Worm (Caenorhabditis elegans) whole organism, late embryonic: Measurements from ENCODE around the gene str-227.

Experiments
- C08G9.2 ChIP-seq: sonication (generic microtip); optimal IDR thresholded peaks from 2 replicates; lab custom pipeline; 2016; ENCODE audit warnings: mild to moderate bottlenecking, missing genetic modification characterization, moderate library complexity, missing compliant biosample characterization
- C38D4.7 ChIP-seq: fragments of 200-800 bp; sonication (Bioruptor generic); optimal IDR thresholded peaks from 2 replicates; lab custom pipeline; 2018; ENCODE audit warnings: mild to moderate bottlenecking, missing genetic modification characterization, moderate library complexity, missing compliant biosample characterization
- K02D7.2 ChIP-seq: sonication (generic microtip); optimal IDR thresholded peaks from 2 replicates; lab custom pipeline; 2017; ENCODE audit warnings: mild to moderate bottlenecking, missing genetic modification characterization, missing compliant biosample characterization
- T23F11.4 ChIP-seq: fragments of 200-800 bp; sonication (Bioruptor generic); optimal IDR thresholded peaks from 2 replicates; lab custom pipeline; 2018; ENCODE audit warnings: mild to moderate bottlenecking, missing genetic modification characterization, missing compliant biosample characterization
- Y22D7AL.16 ChIP-seq: sonication (generic microtip); optimal IDR thresholded peaks from 2 replicates; lab custom pipeline; 2016; ENCODE audit warnings: missing genetic modification characterization, missing compliant biosample characterization
- ama-1 ChIP-seq: fragments of 150-350 bp; optimal IDR thresholded peaks from 2 replicates; lab custom pipeline; 2014
- ceh-18 ChIP-seq: sonication (generic microtip); optimal IDR thresholded peaks from 2 replicates; lab custom pipeline; 2016; ENCODE audit warnings: missing genetic modification characterization, missing compliant biosample characterization
- ceh-24 ChIP-seq: sonication (generic microtip); optimal IDR thresholded peaks from 2 replicates; lab custom pipeline; 2016; ENCODE audit warnings: mild to moderate bottlenecking, missing genetic modification characterization, missing compliant biosample characterization
- ceh-30 ChIP-seq: fragments of 150-350 bp; optimal IDR thresholded peaks from 2 replicates; lab custom pipeline; 2014; ENCODE audit warnings: missing biosample characterization, missing genetic modification characterization
- ceh-34 ChIP-seq: sonication (generic microtip); optimal IDR thresholded peaks from 2 replicates; lab custom pipeline; 2016; ENCODE audit warnings: mild to moderate bottlenecking, missing genetic modification characterization, missing compliant biosample characterization
- ceh-48 ChIP-seq: sonication (generic microtip); optimal IDR thresholded peaks from 2 replicates; lab custom pipeline; 2016; ENCODE audit warnings: missing genetic modification characterization, inconsistent platforms, missing compliant biosample characterization
- ceh-9 ChIP-seq: sonication (generic microtip); optimal IDR thresholded peaks from 2 replicates; lab custom pipeline; 2016; ENCODE audit warnings: mild to moderate bottlenecking, missing genetic modification characterization, inconsistent platforms, missing compliant biosample characterization
- che-1 ChIP-seq: sonication (generic microtip); optimal IDR thresholded peaks from 2 replicates; lab custom pipeline; 2016; ENCODE audit warnings: mild to moderate bottlenecking, missing genetic modification characterization, missing compliant biosample characterization
- dmd-4 ChIP-seq: sonication (generic microtip); optimal IDR thresholded peaks from 2 replicates; lab custom pipeline; 2016; ENCODE audit warnings: borderline replicate concordance, missing genetic modification characterization, missing compliant biosample characterization
- dve-1 ChIP-seq: sonication (generic microtip); optimal IDR thresholded peaks from 2 replicates; lab custom pipeline; 2017; ENCODE audit warnings: antibody characterized with exemption, mild to moderate bottlenecking, missing genetic modification characterization, missing compliant biosample characterization
- elt-2 ChIP-seq: sonication (generic microtip); optimal IDR thresholded peaks from 2 replicates; lab custom pipeline; 2016; ENCODE audit warnings: missing genetic modification reagents, missing genetic modification characterization, missing compliant biosample characterization
- eyg-1 ChIP-seq: sonication (generic microtip); optimal IDR thresholded peaks from 2 replicates; lab custom pipeline; 2016; ENCODE audit warnings: missing genotype, missing genetic modification characterization, missing compliant biosample characterization
- fkh-10 ChIP-seq: fragments of 150-350 bp; optimal IDR thresholded peaks from 2 replicates; lab custom pipeline; 2014; ENCODE audit warnings: missing biosample characterization, missing genetic modification reagents, missing genetic modification characterization
- gmeb-2 ChIP-seq: sonication (generic microtip); optimal IDR thresholded peaks from 2 replicates; lab custom pipeline; 2016; ENCODE audit warnings: missing genetic modification characterization, inconsistent platforms, missing compliant biosample characterization
- hlh-15 ChIP-seq: sonication (generic microtip); optimal IDR thresholded peaks from 2 replicates; lab custom pipeline; 2016; ENCODE audit warnings: missing genetic modification characterization, missing compliant biosample characterization
- hlh-8 ChIP-seq: sonication (generic microtip); optimal IDR thresholded peaks from 2 replicates; lab custom pipeline; 2016; ENCODE audit warnings: missing genotype, missing genetic modification characterization, missing compliant biosample characterization
- lin-11 ChIP-seq: fragments of 200-800 bp; sonication (Bioruptor generic); optimal IDR thresholded peaks from 2 replicates; lab custom pipeline; 2018; ENCODE audit warnings: mild to moderate bottlenecking, missing genetic modification characterization, missing compliant biosample characterization
- nfya-1 ChIP-seq: sonication (generic microtip); optimal IDR thresholded peaks from 2 replicates; lab custom pipeline; 2017; ENCODE audit warnings: missing genetic modification characterization, mild to moderate bottlenecking, missing compliant biosample characterization, antibody characterized with exemption, moderate library complexity
- npax-4 ChIP-seq: sonication (generic microtip); optimal IDR thresholded peaks from 2 replicates; lab custom pipeline; 2016; ENCODE audit warnings: missing genetic modification characterization, missing compliant biosample characterization
- odd-2 ChIP-seq: sonication (generic microtip); optimal IDR thresholded peaks from 2 replicates; lab custom pipeline; 2017; ENCODE audit warnings: antibody characterized with exemption, mild to moderate bottlenecking, missing genetic modification characterization, missing compliant biosample characterization
- pag-3 ChIP-seq: sonication (generic microtip); optimal IDR thresholded peaks from 2 replicates; lab custom pipeline; 2016; ENCODE audit warnings: missing compliant biosample characterization, missing genetic modification characterization, borderline replicate concordance
- pqm-1 ChIP-seq: sonication (generic microtip); optimal IDR thresholded peaks from 2 replicates; lab custom pipeline; 2016; ENCODE audit warnings: missing genetic modification characterization, missing compliant biosample characterization
- pros-1 ChIP-seq: fragments of 150-350 bp; optimal IDR thresholded peaks from 2 replicates; lab custom pipeline; 2014; ENCODE audit warnings: missing biosample characterization, missing genetic modification reagents, missing genetic modification characterization
- ref-2 ChIP-seq: sonication (generic microtip); optimal IDR thresholded peaks from 2 replicates; lab custom pipeline; 2016; ENCODE audit warnings: missing genetic modification characterization, missing compliant biosample characterization
- rnt-1 ChIP-seq: sonication (generic microtip); optimal IDR thresholded peaks from 2 replicates; lab custom pipeline; 2016; ENCODE audit warnings: missing genetic modification characterization, missing compliant biosample characterization
- sox-4 ChIP-seq: sonication (generic microtip); optimal IDR thresholded peaks from 2 replicates; lab custom pipeline; 2017; ENCODE audit warnings: mild to moderate bottlenecking, missing genetic modification characterization, inconsistent platforms, missing compliant biosample characterization
- tbx-2 ChIP-seq: sonication (generic microtip); optimal IDR thresholded peaks from 2 replicates; lab custom pipeline; 2016; ENCODE audit warnings: missing genetic modification characterization, missing compliant biosample characterization
- ttx-3 ChIP-seq: sonication (generic microtip); optimal IDR thresholded peaks from 2 replicates; lab custom pipeline; 2016; ENCODE audit warnings: missing genetic modification reagents, missing genetic modification characterization, missing compliant biosample characterization
- unc-42 ChIP-seq: sonication (generic microtip); optimal IDR thresholded peaks from 2 replicates; lab custom pipeline; 2016; ENCODE audit warnings: missing genotype, missing genetic modification characterization, missing compliant biosample characterization
- unc-55 ChIP-seq: sonication (generic microtip); optimal IDR thresholded peaks from 2 replicates; lab custom pipeline; 2017; ENCODE audit warnings: missing biosample characterization, missing genetic modification reagents, missing genetic modification characterization

str-227 gene

DNA sequence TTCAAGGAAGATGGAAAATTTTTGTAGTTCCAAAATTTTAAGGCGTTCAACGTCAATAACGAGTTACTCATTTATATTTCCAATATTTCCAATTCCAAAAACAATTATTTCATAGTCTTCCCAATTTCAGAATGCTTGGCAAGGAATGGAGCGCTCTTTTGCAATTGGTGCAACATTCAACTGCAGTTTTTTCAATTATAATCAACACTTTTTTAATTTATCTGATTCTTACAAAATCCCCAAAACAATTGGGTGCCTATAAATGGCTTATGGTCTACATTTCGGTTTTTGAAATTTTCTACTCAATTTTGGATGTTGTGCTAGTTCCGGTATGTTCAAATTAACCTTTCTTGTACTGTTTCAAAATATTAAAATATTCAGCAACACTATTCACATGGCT lies 10.3 kb upstream of the str-227 start, which contains the start of gene str-225:
Gene str-225 (plus strand): TSS at position 132 of the 400 bp plus-strand sequence.
- no peak for TF ChIP-seq C08G9.2 (tag; lab: Kevin White, UChicago)
- TF ChIP-seq ama-1 (lab: Kevin White, UChicago), result no peak
- no peak for TF ChIP-seq ceh-9 (tag; lab: Kevin White, UChicago)
- TF ChIP-seq pqm-1 (tag; lab: Kevin White, UChicago), result no peak
- no peak for TF ChIP-seq ttx-3 (tag; lab: Kevin White, UChicago)
- TF ChIP-seq K02D7.2 (tag; lab: Kevin White, UChicago), result no peak
- no peak for TF ChIP-seq che-1
- no peak for TF ChIP-seq eyg-1
- no peak for TF ChIP-seq ceh-30
- TF ChIP-seq ceh-18 (tag; lab: Kevin White, UChicago), result no peak
- TF ChIP-seq rnt-1, result no peak
- TF ChIP-seq, all 69 proteins: peak for 0

DNA sequence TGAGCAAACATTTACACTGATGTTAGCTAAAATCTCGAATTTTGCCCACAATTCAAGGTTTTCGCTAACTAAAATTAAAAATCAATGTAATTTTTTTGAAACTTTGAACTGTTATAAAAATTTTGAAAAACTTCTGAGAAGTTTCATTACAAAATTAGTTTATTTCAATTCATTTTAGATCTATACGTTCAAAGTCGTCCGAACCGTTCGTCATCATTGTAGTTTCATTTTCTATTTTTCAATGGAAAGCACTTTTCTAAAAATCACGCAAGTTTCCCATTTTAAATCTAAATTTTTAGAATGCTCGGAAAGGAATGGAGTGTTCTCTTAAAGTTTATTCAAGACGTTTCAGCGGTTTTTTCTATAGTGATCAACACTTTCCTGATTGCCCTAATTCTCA lies 8.1 kb upstream of the str-227 start, which contains the start of gene str-228:
Gene str-228 (plus strand): TSS at position 301 of the 400 bp plus-strand sequence.
- TF ChIP-seq T23F11.4 (GFP tag; lab: Kevin White, UChicago), result no peak

DNA sequence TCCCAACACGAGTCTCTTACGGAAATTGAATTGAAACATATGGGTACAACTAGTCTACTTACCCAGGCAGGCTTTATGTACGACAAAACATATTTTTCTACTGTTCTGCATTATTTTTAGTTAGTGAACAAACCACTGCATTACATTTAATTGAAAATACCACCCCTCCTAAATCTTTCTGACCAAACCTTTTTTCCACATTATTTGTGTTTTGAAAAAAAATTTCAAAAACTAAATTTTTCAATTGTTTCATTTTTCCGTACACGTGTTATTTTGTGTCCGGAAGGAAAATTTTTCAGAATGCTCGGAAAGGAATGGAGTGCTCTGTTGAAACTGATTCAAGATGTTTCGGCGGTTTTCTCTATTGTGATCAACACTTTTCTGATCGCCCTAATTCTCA lies 5.6 kb upstream of the str-227 start, which contains the start of gene str-226:
Gene str-226 (plus strand): TSS at position 301 of the 400 bp plus-strand sequence.
- no peak for TF ChIP-seq dve-1 (tag; lab: Kevin White, UChicago)
- no peak for TF ChIP-seq ceh-48
- TF ChIP-seq unc-42, result no peak
- no peak for TF ChIP-seq hlh-15 (tag; lab: Kevin White, UChicago)
- TF ChIP-seq pqm-1 (tag; lab: Kevin White, UChicago), result no peak
- TF ChIP-seq dmd-4, result no peak
- no peak for TF ChIP-seq pag-3 (tag; lab: Kevin White, UChicago)
- TF ChIP-seq elt-2 (tag; lab: Kevin White, UChicago), result no peak
- no peak for TF ChIP-seq K02D7.2 (tag; lab: Kevin White, UChicago)
- no peak for TF ChIP-seq gmeb-2 (tag; lab: Kevin White, UChicago)
- no peak for TF ChIP-seq ceh-24
- TF ChIP-seq hlh-8 (tag; lab: Kevin White, UChicago), result no peak
- no peak for TF ChIP-seq pros-1
- TF ChIP-seq unc-55 (GFP tag; lab: Kevin White, UChicago), result no peak
- TF ChIP-seq tbx-2 (tag; lab: Kevin White, UChicago), result no peak

DNA sequence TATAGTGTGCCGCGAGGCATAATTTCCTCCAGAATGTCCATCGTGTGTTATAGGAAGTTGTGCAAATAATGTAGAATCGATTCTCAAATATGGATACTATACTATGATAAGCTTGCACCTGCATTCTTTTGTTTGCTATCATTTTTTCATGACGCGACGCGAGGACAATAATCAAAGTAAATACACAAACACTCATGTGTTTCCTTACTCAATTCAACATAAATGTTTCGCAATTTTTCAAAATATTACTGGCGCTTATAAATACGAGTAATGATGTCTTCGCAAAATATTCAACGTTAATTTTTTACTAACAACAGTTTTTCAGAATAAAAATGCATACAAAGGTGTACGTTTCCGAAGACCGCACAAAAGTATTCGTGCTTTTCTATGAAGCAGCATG lies 5.3 kb downstream of the str-227 start, which contains the start of gene irg-1:
Gene irg-1 (plus strand): TSS at position 326 of the 400 bp plus-strand sequence.
- TF ChIP-seq ceh-34 (tag; lab: Kevin White, UChicago), result no peak
- TF ChIP-seq odd-2 (tag; lab: Kevin White, UChicago), result no peak
- no peak for TF ChIP-seq npax-4 (tag; lab: Kevin White, UChicago)
- TF ChIP-seq C08G9.2 (tag; lab: Kevin White, UChicago), result no peak
- no peak for TF ChIP-seq lin-11
- no peak for TF ChIP-seq tbx-2 (tag; lab: Kevin White, UChicago)

DNA sequence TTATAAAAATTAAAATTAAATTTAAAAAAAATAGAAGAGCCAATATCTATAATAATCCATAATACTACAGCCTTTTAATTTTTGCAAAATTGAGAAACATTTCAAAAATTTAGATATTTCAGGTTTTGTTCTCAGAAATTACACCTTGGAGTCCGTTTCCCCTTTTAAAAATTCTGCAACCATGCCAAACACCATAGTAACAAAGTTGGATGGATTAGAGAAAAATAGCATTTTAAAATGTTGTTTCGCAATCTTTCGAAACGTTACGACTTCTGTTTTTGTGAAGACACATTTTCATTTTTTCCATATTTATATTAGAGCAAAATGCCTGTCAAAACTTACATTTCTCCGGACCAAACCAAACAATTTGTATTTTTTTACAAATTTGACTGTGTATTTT lies 7.0 kb downstream of the str-227 start, which contains the start of gene T24A6.7:
Gene T24A6.7 (plus strand): TSS at position 301 of the 400 bp plus-strand sequence.
- TF ChIP-seq sox-4 (tag; lab: Kevin White, UChicago) (no peak), ref-2 (tag; lab: Kevin White, UChicago) (no peak), C38D4.7 (GFP tag; lab: Kevin White, UChicago) (no peak), Y22D7AL.16 (tag; lab: Kevin White, UChicago) (no peak), fkh-10 (GFP tag; lab: Kevin White, UChicago) (no peak), lin-11 (no peak), nfya-1 (tag; lab: Kevin White, UChicago) (no peak)
